Worm (Caenorhabditis elegans): ENCODE measurements around the gene F14D2.7.
A peak's percentile ranks its signal among the peaks of the same experiment; 100 is the strongest.
"Not testable (repeated sequence)": the region's sequence is repeated elsewhere in the genome, so short reads cannot be mapped to it uniquely, and the experiment has no call there.

F14D2.7 gene

ce11 chrII:3318839-3319238 lies 19.6 kb downstream of the F14D2.7 start:
- TF ChIP-seq sma-9 (GFP tag; optimal IDR thresholded peaks at IDR 0.05) (peak; percentile 0), sma-9 (tag; optimal IDR thresholded peaks at IDR 0.05) (no peak), sma-3 (GFP tag; optimal IDR thresholded peaks at IDR 0.05) (no peak)

- no peak for TF ChIP-seq lsy-2 (tag; optimal IDR thresholded peaks at IDR 0.05)
Observed at ce11 chrII:3313442-3313841, 25.0 kb downstream of the F14D2.7 start, which contains the start of gene F39E9.6. Gene F39E9.6, minus strand, starts transcription at chrII:3313542.

ce11 chrII:3310957-3311657 lies 27.3 kb downstream of the F14D2.7 start:
- TF ChIP-seq ztf-11 (tag; optimal IDR thresholded peaks at IDR 0.05) = no peak
- TF ChIP-seq fos-1 (tag; optimal IDR thresholded peaks at IDR 0.05) = peak; percentile 34

ce11 chrII:3303582-3303981 lies 34.9 kb downstream of the F14D2.7 start:
- TF ChIP-seq unc-55 (GFP tag; optimal IDR thresholded peaks at IDR 0.05) = peak; percentile 34
- TF ChIP-seq aly-2 (tag; optimal IDR thresholded peaks at IDR 0.05) = no peak

ce11 chrII:3299457-3299856 lies 39.0 kb downstream of the F14D2.7 start, which contains the start of gene btb-22:
Gene btb-22, plus strand, starts transcription at chrII:3299757.
- TF ChIP-seq nhr-23 (tag; optimal IDR thresholded peaks at IDR 0.05) (no peak), egl-27 (tag; optimal IDR thresholded peaks at IDR 0.05) (no peak), fos-1 (tag; optimal IDR thresholded peaks at IDR 0.05) (no peak), mab-5 (tag; optimal IDR thresholded peaks at IDR 0.05) (no peak), aly-2 (tag; optimal IDR thresholded peaks at IDR 0.05) (no peak)

- TF ChIP-seq ztf-11 (tag; optimal IDR thresholded peaks at IDR 0.05) (no peak), nhr-11 (tag; optimal IDR thresholded peaks at IDR 0.05) (no peak), dmd-4 (tag; optimal IDR thresholded peaks at IDR 0.05) (no peak), fos-1 (tag; optimal IDR thresholded peaks at IDR 0.05) (no peak), nhr-77 (tag; optimal IDR thresholded peaks at IDR 0.05) (no peak), elt-1 (tag; optimal IDR thresholded peaks at IDR 0.05) (no peak), nhr-21 (tag; optimal IDR thresholded peaks at IDR 0.05) (no peak), mdl-1 (tag; optimal IDR thresholded peaks at IDR 0.05) (no peak)
Observed at ce11 chrII:3297914-3298313, 40.5 kb downstream of the F14D2.7 start, which contains the start of gene btb-18. Gene btb-18, plus strand, starts transcription at chrII:3298214.

- TF ChIP-seq fos-1 (tag; optimal IDR thresholded peaks at IDR 0.05) (peak; percentile 45), ztf-1 (GFP tag; conservative IDR thresholded peaks at IDR 0.05) (no peak)
Observed at ce11 chrII:3296644-3297043, 41.8 kb downstream of the F14D2.7 start, which contains the start of gene btb-16. Gene btb-16, plus strand, starts transcription at chrII:3296883.

- TF ChIP-seq fos-1 (tag; optimal IDR thresholded peaks at IDR 0.05) (peak; percentile 58), snpc-4 (tag; optimal IDR thresholded peaks at IDR 0.05) (no peak), gmeb-1 (tag; optimal IDR thresholded peaks at IDR 0.05) (peak; percentile 9)
Observed at ce11 chrII:3295193-3295592, 43.3 kb downstream of the F14D2.7 start, which contains the start of gene btb-17. Gene btb-17, plus strand, starts transcription at chrII:3295405.

ce11 chrII:3290544-3290943 lies 47.9 kb downstream of the F14D2.7 start, which contains the start of gene F39E9.14:
Gene F39E9.14, minus strand, starts transcription at chrII:3290644.
- not testable (repeated sequence) for TF ChIP-seq R02D3.7, fos-1, elt-1 (tag; optimal IDR thresholded peaks at IDR 0.05)
